Fruit fly (Drosophila melanogaster): ENCODE data around the gene Gp93.

The Gp93 gene

DNA sequence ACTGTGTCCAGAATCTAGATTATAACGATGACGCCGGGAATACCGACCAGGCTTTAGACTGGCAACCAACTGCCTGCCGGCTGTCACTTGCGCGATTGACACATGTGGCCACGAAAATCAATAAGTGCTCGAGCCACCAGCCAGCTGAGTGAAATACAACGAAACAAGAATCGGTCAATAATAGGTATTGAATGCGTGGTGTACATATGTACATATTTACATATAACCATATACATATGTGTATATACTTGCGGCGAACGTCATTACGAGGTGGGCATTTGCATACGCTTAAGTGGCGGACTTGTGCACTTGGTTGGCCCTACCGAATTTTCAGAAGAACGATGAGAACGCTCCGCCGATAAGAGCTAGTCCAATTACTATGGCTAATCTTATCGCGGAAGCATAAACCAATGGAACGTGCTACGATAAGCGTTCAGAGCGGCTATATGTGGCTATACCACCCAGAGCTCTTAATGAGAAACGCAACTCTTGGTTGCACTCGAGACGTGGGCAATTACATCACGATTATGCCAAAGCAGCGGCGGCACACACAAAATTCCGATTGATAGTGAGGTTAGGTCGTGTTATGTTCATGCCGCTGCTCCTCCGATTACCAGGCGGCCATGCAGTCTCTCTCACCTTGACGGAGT, 1.8 kb upstream of the Gp93 start (continued):
- TF ChIP-seq ttk (GFP tag; IDR thresholded peaks at IDR 0.05) (no peak), Oaz (GFP tag; IDR thresholded peaks at IDR 0.05) (no peak), gt (GFP tag; IDR thresholded peaks at IDR 0.05) (no peak), lbe (GFP tag; optimal IDR thresholded peaks at IDR 0.05) (no peak), tgo (GFP tag; IDR thresholded peaks at IDR 0.05) (no peak), gro (GFP tag; optimal IDR thresholded peaks at IDR 0.05) (no peak), sug (tag; optimal IDR thresholded peaks at IDR 0.05) (peak; percentile 91), CG7271 (tag; optimal IDR thresholded peaks at IDR 0.05) (no peak), Mrtf (GFP tag; IDR thresholded peaks at IDR 0.05) (no peak), en (GFP tag; optimal IDR thresholded peaks at IDR 0.05) (no peak), MBD-R2 (GFP tag; IDR thresholded peaks at IDR 0.05) (no peak), CG1529 (GFP tag; optimal IDR thresholded peaks at IDR 0.05) (peak; percentile 46), CG9609 (GFP tag; optimal IDR thresholded peaks at IDR 0.05) (no peak), fu2 (GFP tag; optimal IDR thresholded peaks at IDR 0.05) (no peak), lola (GFP tag; optimal IDR thresholded peaks at IDR 0.05) (peak in 1 of 3 experiments; percentile 10), CG6813 (GFP tag; optimal IDR thresholded peaks at IDR 0.05) (peak; percentile 43), her (GFP tag; optimal IDR thresholded peaks at IDR 0.05) (no peak), zen (tag; optimal IDR thresholded peaks at IDR 0.05) (no peak), MESR4 (GFP tag; optimal IDR thresholded peaks at IDR 0.05) (no peak), Sin3A (optimal IDR thresholded peaks at IDR 0.05) (no peak), scrt (GFP tag; optimal IDR thresholded peaks at IDR 0.05) (no peak), klu (GFP tag; IDR thresholded peaks at IDR 0.05) (no peak), CG9727 (GFP tag; optimal IDR thresholded peaks at IDR 0.05) (no peak), CG7987 (GFP tag; optimal IDR thresholded peaks at IDR 0.05) (peak; percentile 22), Mad (GFP tag; optimal IDR thresholded peaks at IDR 0.05) (no peak), CG11093 (GFP tag; IDR thresholded peaks at IDR 0.05) (peak; percentile 10; the same call in 1 of the 3 replicates), Six4 (GFP tag; optimal IDR thresholded peaks at IDR 0.05) (no peak), Dip3 (GFP tag; optimal IDR thresholded peaks at IDR 0.05) (no peak), CG34376 (GFP tag; optimal IDR thresholded peaks at IDR 0.05) (peak; percentile 36), gem (tag; optimal IDR thresholded peaks at IDR 0.05) (peak; percentile 16), CG7786 (GFP tag; optimal IDR thresholded peaks at IDR 0.05) (no peak), vnd (GFP tag; IDR thresholded peaks at IDR 0.05; ENCODE audit: partially characterized antibody) (no peak), CG4617 (GFP tag; optimal IDR thresholded peaks at IDR 0.05; ENCODE audit: borderline replicate concordance) (no peak), HLH3B (GFP tag; IDR thresholded peaks at IDR 0.05) (0 out of 2 replicates have a peak, but pooled peaks have one; percentile 11), nerfin-2 (GFP tag; IDR thresholded peaks at IDR 0.05; ENCODE audit: partially characterized antibody) (no peak), CG4404 (GFP tag; IDR thresholded peaks at IDR 0.05) (no peak), CG10979 (tag; optimal IDR thresholded peaks at IDR 0.05) (no peak), CG6272 (GFP tag; IDR thresholded peaks at IDR 0.05) (no peak), Atf6 (GFP tag; IDR thresholded peaks at IDR 0.05) (no peak), hth (optimal IDR thresholded peaks at IDR 0.05) (no peak), ewg (GFP tag; optimal IDR thresholded peaks at IDR 0.05) (no peak), CG11456 (GFP tag; IDR thresholded peaks at IDR 0.05) (no peak), CG4730 (GFP tag; IDR thresholded peaks at IDR 0.05) (no peak), Pdp1 (GFP tag; optimal IDR thresholded peaks at IDR 0.05) (peak in 1 of 2 experiments; percentile 98), Hr3 (GFP tag; optimal IDR thresholded peaks at IDR 0.05) (no peak), CG13624 (GFP tag; optimal IDR thresholded peaks at IDR 0.05) (no peak), Nf-YA (GFP tag; IDR thresholded peaks at IDR 0.05) (no peak), tio (GFP tag; optimal IDR thresholded peaks at IDR 0.05) (no peak), gcm (GFP tag; optimal IDR thresholded peaks at IDR 0.05) (peak; percentile 11), trem (tag; optimal IDR thresholded peaks at IDR 0.05) (no peak), sob (GFP tag; IDR thresholded peaks at IDR 0.05) (no peak)

Measured in whole organism, embryonic.